Worm (Caenorhabditis elegans) whole organism, dauer: ENCODE results near the gene clec-195.

ENCODE experiments used
- unc-62 ChIP-seq: sonication (generic microtip); optimal IDR thresholded peaks from 2 replicates; lab custom pipeline; 2017; ENCODE audit warnings: missing biosample characterization, missing genetic modification reagents, missing genetic modification characterization

Gene clec-195

ce11 chrIV:17025017-17025416 is 20.6 kb downstream of the clec-195 start, which contains the start of gene dct-13:
Gene dct-13 (minus strand): TSS chrIV:17025117.
- TF ChIP-seq unc-62 = no peak

ce11 chrIV:17021042-17021441 is 24.5 kb downstream of the clec-195 start:
- no peak for TF ChIP-seq unc-62

DNA sequence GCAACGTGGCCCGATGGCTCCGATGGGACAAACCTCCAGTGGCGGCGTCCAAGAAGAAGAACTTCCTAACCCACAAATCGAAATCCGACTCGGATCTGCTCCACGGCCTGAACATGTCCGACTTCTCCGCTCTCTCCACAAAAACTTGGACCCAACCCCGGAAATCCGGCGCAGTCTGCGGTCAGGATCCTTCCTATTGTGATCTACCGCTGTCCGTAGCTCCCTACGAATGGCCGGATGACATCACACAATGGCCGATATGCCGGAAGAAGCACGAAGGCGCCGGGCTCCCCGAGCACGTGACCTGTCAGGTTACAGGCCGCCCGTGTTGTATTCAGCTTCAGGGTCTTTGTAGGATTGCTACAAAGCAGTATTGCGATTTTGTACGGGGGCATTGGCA is 35.3 kb downstream of the clec-195 start:
- no peak for TF ChIP-seq unc-62

ce11 chrIV:17005734-17006133 is 39.9 kb downstream of the clec-195 start:
- TF ChIP-seq unc-62 = no peak

DNA sequence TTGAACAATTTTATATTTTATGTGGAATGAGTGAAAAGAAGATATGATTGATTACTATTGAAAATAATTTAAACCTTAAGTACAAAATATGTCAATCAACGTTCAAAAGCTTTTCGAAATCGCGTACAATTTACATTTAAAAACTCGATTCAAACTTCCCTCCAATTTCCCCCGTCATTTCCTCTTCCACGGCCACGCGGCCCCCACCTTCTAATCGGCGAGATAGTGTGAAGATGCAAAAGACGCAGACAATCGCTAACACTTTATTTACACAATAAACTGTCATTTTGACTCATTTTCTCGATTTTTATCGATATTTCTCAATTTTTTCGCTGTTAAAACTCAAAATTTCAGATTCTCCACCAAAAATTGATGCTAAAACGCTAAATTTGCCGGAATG is 50.2 kb downstream of the clec-195 start, which contains the start of gene rom-4:
Gene rom-4 (plus strand): TSS at position 398 of the 400 bp plus-strand sequence.
- no peak for TF ChIP-seq unc-62
